Fruit fly (Drosophila melanogaster) whole organism, embryonic: ENCODE measurements around the gene Sgs1.
A peak's percentile ranks its signal among the peaks of the same experiment; 100 is the strongest.

Source experiments
- Abd-B ChIP-seq: fragments of 200-800 bp; sonication (Bioruptor generic); optimal IDR thresholded peaks from 2 replicates; lab custom pipeline; 2018; ENCODE audit warnings: missing biosample characterization, mild to moderate bottlenecking, missing genetic modification characterization, moderate library complexity
- Aef1 ChIP-seq: fragments of 200-800 bp; sonication (Bioruptor generic); IDR thresholded peaks from 3 replicates; pipeline ENCODE4 v1.3.6; 2022; ENCODE audit warnings: missing biosample characterization, missing genetic modification characterization
- Atf3 ChIP-seq: fragments of 200-800 bp; sonication (Bioruptor generic); optimal IDR thresholded peaks from 3 replicates; lab custom pipeline; 2016; ENCODE audit warnings: missing biosample characterization, missing genetic modification characterization
- B-H2 ChIP-seq: fragments of 200-800 bp; sonication (Bioruptor generic); optimal IDR thresholded peaks from 2 replicates; lab custom pipeline; 2018; ENCODE audit warnings: missing biosample characterization, mild to moderate bottlenecking, missing genetic modification characterization
- CG10321 ChIP-seq: fragments of 200-800 bp; sonication (Bioruptor generic); IDR thresholded peaks from 2 replicates; pipeline ENCODE4 v1.3.6; 2022; ENCODE audit warnings: missing biosample characterization, missing genetic modification characterization
- CG10959 ChIP-seq: fragments of 200-800 bp; sonication (Bioruptor generic); IDR thresholded peaks from 2 replicates; pipeline ENCODE4 v1.3.6; 2022; ENCODE audit warnings: missing biosample characterization, missing genetic modification characterization
- CG11247 ChIP-seq: fragments of 200-800 bp; sonication (Bioruptor generic); IDR thresholded peaks from 2 replicates; pipeline ENCODE4 v1.3.6; 2022; ENCODE audit warnings: missing biosample characterization, missing genetic modification characterization
- CG11398 ChIP-seq: fragments of 200-800 bp; sonication (Bioruptor generic); optimal IDR thresholded peaks from 2 replicates; lab custom pipeline; 2016; ENCODE audit warnings: missing biosample characterization, missing genetic modification characterization
- CG11504 ChIP-seq: fragments of 200-800 bp; sonication (Bioruptor generic); optimal IDR thresholded peaks from 3 replicates; lab custom pipeline; 2019; ENCODE audit warnings: missing biosample characterization, mild to moderate bottlenecking, missing genetic modification characterization, moderate library complexity
- CG11695 ChIP-seq: fragments of 200-800 bp; sonication (Bioruptor generic); IDR thresholded peaks from 3 replicates; pipeline ENCODE4 v1.3.6; 2022; ENCODE audit warnings: missing biosample characterization, missing genetic modification characterization
- CG11696 ChIP-seq: fragments of 200-800 bp; sonication (Bioruptor generic); IDR thresholded peaks from 2 replicates; pipeline ENCODE4 v1.3.6; 2022; ENCODE audit warnings: missing biosample characterization, missing genetic modification characterization
- CG15696 ChIP-seq: fragments of 200-800 bp; sonication (Bioruptor generic); optimal IDR thresholded peaks from 2 replicates; lab custom pipeline; 2019; ENCODE audit warnings: missing biosample characterization, mild to moderate bottlenecking, missing genetic modification characterization, moderate library complexity
- CG16779 ChIP-seq: fragments of 200-800 bp; sonication (Bioruptor generic); IDR thresholded peaks from 2 replicates; pipeline ENCODE4 v1.3.6; 2022; ENCODE audit warnings: missing biosample characterization, missing genetic modification characterization
- CG17361 ChIP-seq: fragments of 200-800 bp; sonication (Bioruptor generic); IDR thresholded peaks from 3 replicates; pipeline ENCODE4 v1.3.6; 2022; ENCODE audit warnings: missing biosample characterization, missing genetic modification characterization
- CG17568 ChIP-seq: fragments of 200-800 bp; sonication (Bioruptor generic); optimal IDR thresholded peaks from 2 replicates; lab custom pipeline; 2018; ENCODE audit warnings: missing biosample characterization, mild to moderate bottlenecking, missing genetic modification characterization, moderate library complexity
- CG31388 ChIP-seq: fragments of 200-800 bp; sonication (Bioruptor generic); optimal IDR thresholded peaks from 2 replicates; lab custom pipeline; 2016; ENCODE audit warnings: missing biosample characterization, missing genetic modification characterization
- CG31441 ChIP-seq: fragments of 200-800 bp; sonication (Bioruptor generic); IDR thresholded peaks from 2 replicates; pipeline ENCODE4 v1.3.6; 2022; ENCODE audit warnings: missing biosample characterization, missing genetic modification characterization
- CG5245 ChIP-seq: fragments of 200-800 bp; sonication (Bioruptor generic); optimal IDR thresholded peaks from 3 replicates; lab custom pipeline; 2016; ENCODE audit warnings: missing biosample characterization, missing genetic modification characterization
- CG5953 ChIP-seq: fragments of 200-800 bp; sonication (Bioruptor generic); IDR thresholded peaks from 2 replicates; pipeline ENCODE4 v1.3.6; 2022; ENCODE audit warnings: missing biosample characterization, missing genetic modification characterization
- CG6683 ChIP-seq: fragments of 200-800 bp; sonication (Bioruptor generic); optimal IDR thresholded peaks from 2 replicates; lab custom pipeline; 2017; ENCODE audit warnings: missing biosample characterization, mild to moderate bottlenecking, missing genetic modification characterization, missing genetic modification reagents
- CG6689 ChIP-seq: fragments of 200-800 bp; sonication (Bioruptor generic); IDR thresholded peaks from 2 replicates; pipeline ENCODE4 v1.3.6; 2022; ENCODE audit warnings: missing biosample characterization, missing genetic modification characterization
- CG8089 ChIP-seq: fragments of 200-800 bp; sonication (Bioruptor generic); optimal IDR thresholded peaks from 3 replicates; lab custom pipeline; 2016; ENCODE audit warnings: missing biosample characterization, missing genetic modification characterization
- D19B ChIP-seq: fragments of 200-800 bp; sonication (Bioruptor generic); optimal IDR thresholded peaks from 2 replicates; lab custom pipeline; 2017; ENCODE audit warnings: missing biosample characterization, mild to moderate bottlenecking, missing genetic modification characterization
- Doc2 ChIP-seq: fragments of 200-800 bp; sonication (Bioruptor generic); IDR thresholded peaks from 2 replicates; pipeline ENCODE4 v1.3.6; 2022; ENCODE audit warnings: missing biosample characterization, missing genetic modification characterization
- Ets65A ChIP-seq: fragments of 200-800 bp; sonication (Bioruptor generic); peaks from one replicate; lab custom pipeline; 2016; ENCODE audit warnings: missing biosample characterization, missing genetic modification characterization
- H2.0 ChIP-seq: fragments of 200-800 bp; sonication (Bioruptor generic); IDR thresholded peaks from 2 replicates; pipeline ENCODE4 v1.3.6; 2022; ENCODE audit warnings: missing biosample characterization, missing genetic modification characterization
- Max ChIP-seq: fragments of 200-800 bp; sonication (Bioruptor generic); optimal IDR thresholded peaks from 2 replicates; lab custom pipeline; 2016; ENCODE audit warnings: missing biosample characterization, mild to moderate bottlenecking, missing genetic modification characterization
- Meics ChIP-seq: fragments of 200-800 bp; sonication (Bioruptor generic); optimal IDR thresholded peaks from 2 replicates; lab custom pipeline; 2017; ENCODE audit warnings: missing biosample characterization, mild to moderate bottlenecking, missing genetic modification characterization
- NC2α ChIP-seq: fragments of 200-800 bp; sonication (Bioruptor generic); optimal IDR thresholded peaks from 2 replicates; lab custom pipeline; 2016; ENCODE audit warnings: missing biosample characterization, missing genetic modification characterization
- Ptx1 ChIP-seq: fragments of 200-800 bp; sonication (Bioruptor generic); IDR thresholded peaks from 2 replicates; pipeline ENCODE4 v1.3.6; 2022; ENCODE audit warnings: missing biosample characterization, missing genetic modification characterization
- Xrp1 ChIP-seq: fragments of 200-800 bp; sonication (Bioruptor generic); IDR thresholded peaks from 2 replicates; pipeline ENCODE4 v1.3.6; 2022; ENCODE audit warnings: missing biosample characterization, missing genetic modification characterization
- ac ChIP-seq: fragments of 200-800 bp; sonication (Bioruptor generic); optimal IDR thresholded peaks from 3 replicates; lab custom pipeline; 2017; ENCODE audit warnings: missing biosample characterization, mild to moderate bottlenecking, missing genetic modification characterization
- cas ChIP-seq: fragments of 200-800 bp; sonication (Bioruptor generic); IDR thresholded peaks from 2 replicates; pipeline ENCODE4 v1.3.6; 2022; ENCODE audit warnings: missing biosample characterization, missing genetic modification characterization
- da ChIP-seq: fragments of 200-800 bp; sonication (Bioruptor generic); optimal IDR thresholded peaks from 2 replicates; lab custom pipeline; 2016; ENCODE audit warnings: missing biosample characterization, missing genetic modification characterization
- dm ChIP-seq: fragments of 200-800 bp; sonication (Bioruptor generic); optimal IDR thresholded peaks from 3 replicates; lab custom pipeline; 2016; ENCODE audit warnings: missing biosample characterization, missing genetic modification characterization
- ems ChIP-seq: fragments of 200-800 bp; sonication (Bioruptor generic); optimal IDR thresholded peaks from 3 replicates; lab custom pipeline; 2016; ENCODE audit warnings: missing biosample characterization, missing genetic modification characterization
- grau ChIP-seq: fragments of 200-800 bp; optimal IDR thresholded peaks from 3 replicates; lab custom pipeline; 2019; ENCODE audit warnings: missing biosample characterization, mild to moderate bottlenecking, missing genetic modification characterization, moderate library complexity
- gsb ChIP-seq: fragments of 200-800 bp; sonication (Bioruptor generic); IDR thresholded peaks from 2 replicates; pipeline ENCODE4 v1.3.6; 2022; ENCODE audit warnings: missing biosample characterization, missing genetic modification characterization
- hb ChIP-seq: fragments of 200-800 bp; sonication (Bioruptor generic); IDR thresholded peaks from 3 replicates; pipeline ENCODE4 v1.3.6; 2022; ENCODE audit warnings: missing biosample characterization, missing genetic modification characterization; ENCODE audit not compliant: partially characterized antibody
- kah ChIP-seq: fragments of 200-800 bp; sonication (Bioruptor generic); optimal IDR thresholded peaks from 2 replicates; lab custom pipeline; 2018; ENCODE audit warnings: missing biosample characterization, mild to moderate bottlenecking, missing genetic modification characterization
- klu ChIP-seq: fragments of 200-800 bp; sonication (Bioruptor generic); IDR thresholded peaks from 2 replicates; pipeline ENCODE4 v1.3.6; 2022; ENCODE audit warnings: missing biosample characterization, missing genetic modification characterization
- row ChIP-seq: fragments of 200-800 bp; sonication (Bioruptor generic); IDR thresholded peaks from 3 replicates; pipeline ENCODE4 v1.3.6; 2022; ENCODE audit warnings: missing biosample characterization, missing genetic modification characterization
- run ChIP-seq: fragments of 200-800 bp; sonication (Bioruptor generic); optimal IDR thresholded peaks from 3 replicates; lab custom pipeline; 2018; ENCODE audit warnings: missing biosample characterization, mild to moderate bottlenecking, missing genetic modification characterization
- ssp ChIP-seq: fragments of 200-800 bp; sonication (Bioruptor generic); IDR thresholded peaks from 2 replicates; pipeline ENCODE4 v1.3.6; 2022; ENCODE audit warnings: missing biosample characterization, missing genetic modification characterization

The Sgs1 gene

DNA sequence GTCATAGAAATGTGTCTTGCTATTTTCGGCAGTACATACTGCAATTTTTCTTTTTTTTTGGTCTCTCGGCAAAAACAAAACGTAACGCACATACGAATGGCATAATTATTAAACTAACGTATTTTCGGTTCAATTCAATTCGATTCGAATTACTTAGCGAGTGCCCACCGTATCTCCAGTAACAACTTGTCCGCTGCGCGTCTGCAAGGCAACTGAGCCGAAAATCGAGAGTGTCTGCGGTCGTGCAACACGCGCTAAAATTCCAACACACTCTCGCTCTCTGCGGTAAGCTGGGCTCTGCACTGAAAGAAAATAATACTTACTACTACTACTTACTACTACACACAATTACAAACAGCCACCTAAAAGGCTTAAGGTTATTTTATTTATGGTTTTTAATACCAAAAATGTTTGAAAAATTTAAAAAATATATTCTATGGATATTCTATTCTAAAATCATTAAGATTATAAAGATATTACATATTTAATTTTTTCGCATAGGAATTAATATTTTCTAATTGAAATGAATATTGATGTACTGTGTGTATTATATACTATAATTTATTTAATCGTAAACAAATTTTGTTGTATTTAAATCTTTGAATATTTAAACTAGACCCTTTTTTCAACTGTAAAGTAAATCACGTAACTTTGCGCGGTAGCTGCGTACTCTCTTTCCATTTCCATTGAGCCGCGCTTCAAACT, 30.5 kb upstream of the Sgs1 start, which contains the start of gene snsl (continued):
- TF ChIP-seq CG11398 (GFP tag; lab: Kevin White, UChicago) (no peak), ssp (GFP tag; lab: Robert Waterston, UW) (0 out of 2 replicates have a peak, but pooled peaks have one; percentile 12), CG5245 (GFP tag; lab: Kevin White, UChicago) (peak; percentile 8), B-H2 (GFP tag; lab: Kevin White, UChicago) (no peak), CG31441 (GFP tag; lab: Robert Waterston, UW) (peak; percentile 84), CG16779 (GFP tag; lab: Robert Waterston, UW) (no peak), CG10959 (GFP tag; lab: Robert Waterston, UW) (no peak), CG5953 (GFP tag; lab: Robert Waterston, UW) (0 out of 2 replicates have a peak, but pooled peaks have one; percentile 45), CG6683 (GFP tag; lab: Kevin White, UChicago) (peak; percentile 19), grau (tag; lab: Kevin White, UChicago) (peak; percentile 77), CG11695 (GFP tag; lab: Robert Waterston, UW) (peak; percentile 61), CG31388 (no peak), CG10321 (GFP tag; lab: Robert Waterston, UW) (no peak), CG11247 (no peak), CG11504 (tag; lab: Kevin White, UChicago) (peak; percentile 90), cas (GFP tag; lab: Robert Waterston, UW) (no peak), CG6689 (peak; percentile 53), row (GFP tag; lab: Robert Waterston, UW) (peak; percentile 67), Doc2 (no peak), H2.0 (GFP tag; lab: Robert Waterston, UW) (no peak), da (no peak), Max (GFP tag; lab: Kevin White, UChicago) (no peak), Aef1 (GFP tag; lab: Robert Waterston, UW) (no peak), NC2α (GFP tag; lab: Kevin White, UChicago) (no peak), CG15696 (peak; percentile 10), CG11696 (GFP tag; lab: Robert Waterston, UW) (no peak), CG17361 (GFP tag; lab: Robert Waterston, UW) (peak; percentile 93), CG17568 (no peak), CG8089 (GFP tag; lab: Kevin White, UChicago) (no peak), Meics (GFP tag; lab: Kevin White, UChicago) (peak; percentile 65), kah (GFP tag; lab: Kevin White, UChicago) (peak; percentile 43), dm (GFP tag; lab: Kevin White, UChicago) (no peak), gsb (no peak), hb (no peak), Xrp1 (GFP tag; lab: Robert Waterston, UW) (peak; percentile 36; the same call in 1 of the 2 replicates), run (tag; lab: Kevin White, UChicago) (peak; percentile 65), ac (GFP tag; lab: Kevin White, UChicago) (no peak), Atf3 (GFP tag; lab: Kevin White, UChicago) (no peak), Ptx1 (GFP tag; lab: Robert Waterston, UW) (peak; percentile 63), ems (GFP tag; lab: Kevin White, UChicago) (no peak), Abd-B (no peak), klu (GFP tag; lab: Robert Waterston, UW) (0 out of 2 replicates have a peak, but pooled peaks have one; percentile 21), D19B (no peak), Ets65A (GFP tag; lab: Kevin White, UChicago) (peak; percentile 92)
